Fruit fly (Drosophila melanogaster): ENCODE measurements around the gene CG5961.

CG5961 gene

DNA sequence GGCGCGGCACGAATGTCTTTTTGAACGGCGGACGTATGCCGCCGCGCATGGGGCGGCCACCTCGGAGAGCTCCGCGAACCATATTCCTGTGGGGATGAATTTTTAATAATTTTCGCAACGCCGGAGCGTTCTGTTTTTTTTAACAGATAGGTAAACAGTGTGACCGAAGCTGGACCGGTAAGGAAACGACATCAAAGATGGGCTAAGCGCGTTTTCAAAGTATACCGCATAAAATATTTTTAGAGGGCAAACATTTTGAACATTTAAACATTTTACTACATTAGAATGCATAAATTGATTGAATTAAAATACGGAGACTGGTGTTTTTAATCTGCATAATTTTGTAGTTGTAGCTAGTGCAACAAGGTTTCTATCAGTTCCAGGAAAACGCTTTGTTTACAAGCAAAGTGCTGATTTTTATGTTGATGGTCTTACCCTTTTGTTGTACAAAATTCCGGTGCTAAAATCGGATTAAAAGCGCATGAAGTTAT, 30.9 kb downstream of the CG5961 start, which contains the start of the genes CG5641 and CG5245 (continued):
- TF ChIP-seq sd (tag; optimal IDR thresholded peaks at IDR 0.05) (no peak), MBD-R2 (GFP tag; IDR thresholded peaks at IDR 0.05) (peak; percentile 70), Dp (GFP tag; optimal IDR thresholded peaks at IDR 0.05) (peak; percentile 60), CG9876 (GFP tag; optimal IDR thresholded peaks at IDR 0.05) (no peak), CG8359 (GFP tag; optimal IDR thresholded peaks at IDR 0.05; ENCODE audit: borderline replicate concordance) (no peak), Sin3A (optimal IDR thresholded peaks at IDR 0.05) (peak; percentile 34), ATbp (GFP tag; optimal IDR thresholded peaks at IDR 0.05) (no peak), bab2 (GFP tag; optimal IDR thresholded peaks at IDR 0.05) (no peak), YL-1 (GFP tag; optimal IDR thresholded peaks at IDR 0.05) (peak; percentile 23), nerfin-1 (tag; optimal IDR thresholded peaks at IDR 0.05) (peak; percentile 58), CG33213 (GFP tag; optimal IDR thresholded peaks at IDR 0.05) (no peak), CG15514 (GFP tag; optimal IDR thresholded peaks at IDR 0.05) (peak; percentile 57), Lhr (GFP tag; optimal IDR thresholded peaks at IDR 0.05) (peak; percentile 31), CG12769 (tag; optimal IDR thresholded peaks at IDR 0.05) (no peak), zfh1 (GFP tag; IDR thresholded peaks at IDR 0.05) (0 out of 3 replicates have a peak, but pooled peaks have one; percentile 10), bowl (GFP tag; IDR thresholded peaks at IDR 0.05) (no peak), chm (GFP tag; IDR thresholded peaks at IDR 0.05) (no peak), tgo (GFP tag; IDR thresholded peaks at IDR 0.05) (no peak), CG2199 (GFP tag; IDR thresholded peaks at IDR 0.05) (no peak), sens (GFP tag) (peak; percentile 34), CG9215 (GFP tag; IDR thresholded peaks at IDR 0.05) (no peak), CG13296 (GFP tag; optimal IDR thresholded peaks at IDR 0.05) (no peak), CG13287 (GFP tag; IDR thresholded peaks at IDR 0.05; ENCODE audit: partially characterized antibody) (peak; percentile 18; the same call in 1 of the 2 replicates), CG2678 (tag; optimal IDR thresholded peaks at IDR 0.05) (no peak), trem (tag; optimal IDR thresholded peaks at IDR 0.05) (peak; percentile 51), kah (GFP tag; optimal IDR thresholded peaks at IDR 0.05) (no peak), CG14441 (GFP tag; IDR thresholded peaks at IDR 0.05) (no peak), CG11085 (GFP tag; IDR thresholded peaks at IDR 0.05) (no peak), CG1603 (tag; optimal IDR thresholded peaks at IDR 0.05) (peak; percentile 11), CG15601 (tag; optimal IDR thresholded peaks at IDR 0.05) (no peak), phol (tag; optimal IDR thresholded peaks at IDR 0.05) (peak; percentile 29), E2f2 (GFP tag; IDR thresholded peaks at IDR 0.05) (peak; percentile 64), pzg (GFP tag; optimal IDR thresholded peaks at IDR 0.05) (peak; percentile 51), esg (GFP tag; conservative IDR thresholded peaks at IDR 0.05) (no peak), CG30020 (tag; optimal IDR thresholded peaks at IDR 0.05) (peak; percentile 15), Ada2b (GFP tag; IDR thresholded peaks at IDR 0.05) (no peak), hkb (optimal IDR thresholded peaks at IDR 0.05) (peak; percentile 26), hkb (GFP tag; IDR thresholded peaks at IDR 0.05) (no peak), Atf3 (GFP tag; optimal IDR thresholded peaks at IDR 0.05) (no peak), NC2α (GFP tag; optimal IDR thresholded peaks at IDR 0.05) (no peak), Opbp (GFP tag; IDR thresholded peaks at IDR 0.05; ENCODE audit: partially characterized antibody) (0 out of 3 replicates have a peak, but pooled peaks have one; percentile 12), CG10431 (GFP tag; optimal IDR thresholded peaks at IDR 0.05) (no peak), CG34422 (GFP tag; IDR thresholded peaks at IDR 0.05) (peak; percentile 31; the same call in 1 of the 3 replicates), Bdp1 (GFP tag; optimal IDR thresholded peaks at IDR 0.05) (no peak), tin (GFP tag; optimal IDR thresholded peaks at IDR 0.05) (no peak), CG12659 (GFP tag; optimal IDR thresholded peaks at IDR 0.05) (peak; percentile 22), MESR4 (GFP tag; optimal IDR thresholded peaks at IDR 0.05) (peak; percentile 47), insv (GFP tag; optimal IDR thresholded peaks at IDR 0.05) (peak in 1 of 2 experiments; percentile 0), Trl (optimal IDR thresholded peaks at IDR 0.05) (no peak), Trl (GFP tag; optimal IDR thresholded peaks at IDR 0.05) (no peak), stwl (tag; optimal IDR thresholded peaks at IDR 0.05) (peak; percentile 40), E2f1 (GFP tag; IDR thresholded peaks at IDR 0.05) (no peak)
